Worm (Caenorhabditis elegans) whole organism, L4/young adult: ENCODE results near the gene nstp-2.
"Not testable (repeated sequence)": the region's sequence is repeated elsewhere in the genome, so short reads cannot be mapped to it uniquely, and the experiment has no call there.

Experiments
- W03F9.2 ChIP-seq: fragments of 150-350 bp; optimal IDR thresholded peaks from 2 replicates; lab custom pipeline; 2014; ENCODE audit warnings: missing biosample characterization, missing genetic modification characterization
- dao-5 ChIP-seq: sonication (generic microtip); optimal IDR thresholded peaks from 2 replicates; lab custom pipeline; 2016; ENCODE audit warnings: missing genotype, missing genetic modification characterization, moderate library complexity, missing compliant biosample characterization

- TF ChIP-seq dao-5, W03F9.2 (tag; lab: Kevin White, UChicago): not testable (repeated sequence)
Measured at ce11 chrIV:6598740-6599139, 7.2 kb downstream of the nstp-2 start, which contains the start of gene nspb-5.
